Worm (Caenorhabditis elegans): ENCODE results near the gene srx-77.

Gene srx-77

ce11 chrV:4676812-4677211, 8.3 kb upstream of the srx-77 start:
- TF ChIP-seq ceh-36 (tag; optimal IDR thresholded peaks at IDR 0.05): no peak
- TF ChIP-seq F13C5.2 (tag; optimal IDR thresholded peaks at IDR 0.05): no peak
- no peak for TF ChIP-seq ceh-13 (GFP tag; optimal IDR thresholded peaks at IDR 0.05)
- no peak for TF ChIP-seq ets-7 (tag; optimal IDR thresholded peaks at IDR 0.05)
- TF ChIP-seq hnd-1 (tag; optimal IDR thresholded peaks at IDR 0.05): no peak
- no peak for TF ChIP-seq tra-4 (tag; optimal IDR thresholded peaks at IDR 0.05)
- TF ChIP-seq B0310.2 (tag; optimal IDR thresholded peaks at IDR 0.05): no peak
- no peak for TF ChIP-seq tbx-11 (GFP tag; IDR thresholded peaks at IDR 0.05)
- no peak for TF ChIP-seq flt-1 (GFP tag; IDR thresholded peaks at IDR 0.05)
- TF ChIP-seq scrt-1 (GFP tag; IDR thresholded peaks at IDR 0.05): no peak

- TF ChIP-seq ceh-13 (GFP tag; optimal IDR thresholded peaks at IDR 0.05): no peak
- TF ChIP-seq pes-1 (GFP tag; IDR thresholded peaks at IDR 0.05): no peak
- no peak for TF ChIP-seq aly-1 (tag; optimal IDR thresholded peaks at IDR 0.05)
- no peak for TF ChIP-seq tra-4 (tag; optimal IDR thresholded peaks at IDR 0.05)
- no peak for TF ChIP-seq ceh-36 (tag; optimal IDR thresholded peaks at IDR 0.05)
- TF ChIP-seq tbx-37 (GFP tag; conservative IDR thresholded peaks at IDR 0.05): no peak
Observed at ce11 chrV:4676092-4676491, 7.6 kb upstream of the srx-77 start, which contains the start of gene K03B4.6. Gene K03B4.6, minus strand, starts transcription at chrV:4676192.

ce11 chrV:4674506-4674905, 6.0 kb upstream of the srx-77 start, which contains the start of gene K03B4.8:
Gene K03B4.8, minus strand, starts transcription at chrV:4674606.
- TF ChIP-seq hmbx-1 (tag; optimal IDR thresholded peaks at IDR 0.05) (no peak), hnd-1 (tag; optimal IDR thresholded peaks at IDR 0.05) (no peak), ceh-13 (GFP tag; optimal IDR thresholded peaks at IDR 0.05) (no peak)

- no peak for TF ChIP-seq ceh-13 (GFP tag; optimal IDR thresholded peaks at IDR 0.05)
- no peak for TF ChIP-seq hmbx-1 (tag; optimal IDR thresholded peaks at IDR 0.05)
- TF ChIP-seq ceh-36 (tag; optimal IDR thresholded peaks at IDR 0.05): no peak
- no peak for TF ChIP-seq sea-1 (GFP tag; conservative IDR thresholded peaks at IDR 0.05)
- TF ChIP-seq pes-1 (GFP tag; IDR thresholded peaks at IDR 0.05): no peak
- TF ChIP-seq ama-1 (optimal IDR thresholded peaks at IDR 0.05): no peak
- no peak for TF ChIP-seq tbx-11 (GFP tag; IDR thresholded peaks at IDR 0.05)
- TF ChIP-seq F13C5.2 (tag; optimal IDR thresholded peaks at IDR 0.05): no peak
- no peak for TF ChIP-seq aly-1 (tag; optimal IDR thresholded peaks at IDR 0.05)
- TF ChIP-seq tbx-37 (GFP tag; conservative IDR thresholded peaks at IDR 0.05): no peak
- TF ChIP-seq hmg-4 (GFP tag; optimal IDR thresholded peaks at IDR 0.05): no peak
- TF ChIP-seq hnd-1 (tag; optimal IDR thresholded peaks at IDR 0.05): no peak
- no peak for TF ChIP-seq ets-7 (tag; optimal IDR thresholded peaks at IDR 0.05)
- TF ChIP-seq tra-4 (tag; optimal IDR thresholded peaks at IDR 0.05): no peak
- no peak for TF ChIP-seq B0310.2 (tag; optimal IDR thresholded peaks at IDR 0.05)
- TF ChIP-seq flt-1 (GFP tag; IDR thresholded peaks at IDR 0.05): no peak
- TF ChIP-seq scrt-1 (GFP tag; IDR thresholded peaks at IDR 0.05): no peak
Observed at ce11 chrV:4672487-4672886, 4.0 kb upstream of the srx-77 start, which contains the start of gene K03B4.9. Gene K03B4.9, minus strand, starts transcription at chrV:4672587.

ce11 chrV:4667062-4667461, 1.5 kb downstream of the srx-77 start:
- TF ChIP-seq ceh-13 (GFP tag; optimal IDR thresholded peaks at IDR 0.05): no peak
- peak; percentile 19 for TF ChIP-seq aly-1 (tag; optimal IDR thresholded peaks at IDR 0.05)
- no peak for TF ChIP-seq ceh-36 (tag; optimal IDR thresholded peaks at IDR 0.05)
- TF ChIP-seq B0310.2 (tag; optimal IDR thresholded peaks at IDR 0.05): no peak
- TF ChIP-seq sea-1 (GFP tag; conservative IDR thresholded peaks at IDR 0.05): no peak
- TF ChIP-seq tbx-37 (GFP tag; conservative IDR thresholded peaks at IDR 0.05): no peak
- no peak for TF ChIP-seq F13C5.2 (tag; optimal IDR thresholded peaks at IDR 0.05)
- no peak for TF ChIP-seq ama-1 (optimal IDR thresholded peaks at IDR 0.05)

- TF ChIP-seq tbx-37 (GFP tag; conservative IDR thresholded peaks at IDR 0.05) (no peak), pes-1 (GFP tag; IDR thresholded peaks at IDR 0.05) (no peak), ets-7 (tag; optimal IDR thresholded peaks at IDR 0.05) (no peak), F13C5.2 (tag; optimal IDR thresholded peaks at IDR 0.05) (no peak), hmg-4 (GFP tag; optimal IDR thresholded peaks at IDR 0.05) (no peak), hnd-1 (tag; optimal IDR thresholded peaks at IDR 0.05) (no peak), hmbx-1 (tag; optimal IDR thresholded peaks at IDR 0.05) (no peak), ama-1 (optimal IDR thresholded peaks at IDR 0.05) (no peak), B0310.2 (tag; optimal IDR thresholded peaks at IDR 0.05) (no peak), scrt-1 (GFP tag; IDR thresholded peaks at IDR 0.05) (no peak), sea-1 (GFP tag; conservative IDR thresholded peaks at IDR 0.05) (no peak), tra-4 (tag; optimal IDR thresholded peaks at IDR 0.05) (no peak), ceh-36 (tag; optimal IDR thresholded peaks at IDR 0.05) (no peak), tbx-11 (GFP tag; IDR thresholded peaks at IDR 0.05) (no peak), ceh-13 (GFP tag; optimal IDR thresholded peaks at IDR 0.05) (no peak), flt-1 (GFP tag; IDR thresholded peaks at IDR 0.05) (no peak), aly-1 (tag; optimal IDR thresholded peaks at IDR 0.05) (no peak)
Observed at ce11 chrV:4665651-4666050, 2.9 kb downstream of the srx-77 start, which contains the start of gene srx-73. Gene srx-73, minus strand, starts transcription at chrV:4665751.

ce11 chrV:4662400-4662799, 6.1 kb downstream of the srx-77 start, which contains the start of gene srx-74:
Gene srx-74, minus strand, starts transcription at chrV:4662500.
- no peak for TF ChIP-seq flt-1 (GFP tag; IDR thresholded peaks at IDR 0.05)
- no peak for TF ChIP-seq tbx-11 (GFP tag; IDR thresholded peaks at IDR 0.05)

ce11 chrV:4655175-4655574, 13.4 kb downstream of the srx-77 start, which contains the start of gene F41F3.9:
Gene F41F3.9, plus strand, starts transcription at chrV:4655475.
- TF ChIP-seq ama-1 (optimal IDR thresholded peaks at IDR 0.05): no peak
- TF ChIP-seq hmg-4 (GFP tag; optimal IDR thresholded peaks at IDR 0.05): no peak

Data from whole organism, early embryonic.